Worm (Caenorhabditis elegans) whole organism, mixed stage, embryonic: ENCODE results near the gene C38C6.3.

ENCODE experiments used
- elt-1 ChIP-seq: sonication (generic microtip); optimal IDR thresholded peaks from 2 replicates; lab custom pipeline; 2017; ENCODE audit warnings: missing genetic modification characterization, mild to moderate bottlenecking, missing compliant biosample characterization, antibody characterized with exemption, moderate library complexity, borderline replicate concordance; ENCODE audit not compliant: insufficient read depth
- mab-5 ChIP-seq: fragments of 150-350 bp; optimal IDR thresholded peaks from 2 replicates; lab custom pipeline; 2014; ENCODE audit warnings: missing biosample characterization, missing genetic modification characterization
- sptf-1 ChIP-seq: sonication (generic microtip); optimal IDR thresholded peaks from 2 replicates; lab custom pipeline; 2017; ENCODE audit warnings: mild to moderate bottlenecking, missing genetic modification characterization, moderate library complexity, missing compliant biosample characterization
- unc-62 ChIP-seq: fragments of 150-350 bp; optimal IDR thresholded peaks from 2 replicates; lab custom pipeline; 2014; ENCODE audit warnings: missing biosample characterization, missing genetic modification reagents, missing genetic modification characterization

ce11 chrII:14666274-14666673 is 33.4 kb downstream of the C38C6.3 start:
- TF ChIP-seq sptf-1 (tag; lab: Kevin White, UChicago) = no peak
- no peak for TF ChIP-seq mab-5
- TF ChIP-seq unc-62 (GFP tag; lab: Kevin White, UChicago) = no peak
- no peak for TF ChIP-seq elt-1 (tag; lab: Kevin White, UChicago)
